Fruit fly (Drosophila melanogaster) whole organism, prepupa: ENCODE results near the gene CG42342.

Experiments used
- Blimp-1 ChIP-seq: fragments of 200-800 bp; sonication (Bioruptor generic); optimal IDR thresholded peaks from 3 replicates; lab custom pipeline; 2017; ENCODE audit warnings: missing biosample characterization, missing genetic modification characterization, mild to moderate bottlenecking, moderate library complexity, missing genetic modification reagents
- CG10631 ChIP-seq: fragments of 200-800 bp; sonication (Bioruptor generic); optimal IDR thresholded peaks from 2 replicates; lab custom pipeline; 2016; ENCODE audit warnings: missing biosample characterization, missing genetic modification characterization
- CG10669 ChIP-seq: fragments of 200-800 bp; sonication (Bioruptor generic); optimal IDR thresholded peaks from 3 replicates; lab custom pipeline; 2018; ENCODE audit warnings: missing biosample characterization, mild to moderate bottlenecking, missing genetic modification characterization, moderate library complexity
- CG11294 ChIP-seq: fragments of 200-800 bp; sonication (Bioruptor generic); IDR thresholded peaks from 2 replicates; pipeline ENCODE4 v1.3.6; 2022; ENCODE audit warnings: missing biosample characterization, missing genetic modification characterization
- CG11762 ChIP-seq: fragments of 200-800 bp; sonication (Bioruptor generic); optimal IDR thresholded peaks from 3 replicates; lab custom pipeline; 2016; ENCODE audit warnings: missing biosample characterization, missing genetic modification characterization; ENCODE audit not compliant: insufficient read depth
- CG11902 ChIP-seq: fragments of 200-800 bp; sonication (Bioruptor generic); optimal IDR thresholded peaks from 3 replicates; lab custom pipeline; 2016; ENCODE audit warnings: missing biosample characterization, missing genetic modification characterization
- CG15336 ChIP-seq: fragments of 200-800 bp; sonication (Bioruptor generic); IDR thresholded peaks from 2 replicates; pipeline ENCODE4 v1.3.6; 2022; ENCODE audit warnings: missing biosample characterization, missing genetic modification characterization
- CG1621 ChIP-seq: fragments of 200-800 bp; sonication (Bioruptor generic); optimal IDR thresholded peaks from 3 replicates; lab custom pipeline; 2018; ENCODE audit warnings: missing biosample characterization, mild to moderate bottlenecking, missing genetic modification characterization
- CG16779 ChIP-seq: fragments of 200-800 bp; sonication (Bioruptor generic); optimal IDR thresholded peaks from 3 replicates; lab custom pipeline; 2017; ENCODE audit warnings: missing biosample characterization, mild to moderate bottlenecking, missing genetic modification characterization
- CG31627 ChIP-seq: fragments of 200-800 bp; sonication (Bioruptor generic); optimal IDR thresholded peaks from 3 replicates; lab custom pipeline; 2016; ENCODE audit warnings: missing biosample characterization, missing genetic modification characterization
- CG32006 ChIP-seq: fragments of 200-800 bp; sonication (Bioruptor generic); optimal IDR thresholded peaks from 3 replicates; lab custom pipeline; 2017; ENCODE audit warnings: missing biosample characterization, mild to moderate bottlenecking, missing genetic modification characterization
- CG34406 ChIP-seq: fragments of 200-800 bp; sonication (Bioruptor generic); optimal IDR thresholded peaks from 3 replicates; lab custom pipeline; 2016; ENCODE audit warnings: missing biosample characterization, missing genetic modification characterization
- CG3919 ChIP-seq: fragments of 200-800 bp; sonication (Bioruptor generic); optimal IDR thresholded peaks from 3 replicates; lab custom pipeline; 2016; ENCODE audit warnings: missing biosample characterization, missing genetic modification characterization
- CG4318 ChIP-seq: fragments of 200-800 bp; sonication (Bioruptor generic); optimal IDR thresholded peaks from 3 replicates; lab custom pipeline; 2017; ENCODE audit warnings: missing biosample characterization, mild to moderate bottlenecking, missing genetic modification characterization
- CG6163 ChIP-seq: fragments of 200-800 bp; sonication (Bioruptor generic); IDR thresholded peaks from 3 replicates; pipeline ENCODE4 v1.3.6; 2022; ENCODE audit warnings: missing biosample characterization, missing genetic modification characterization
- CG6276 ChIP-seq: fragments of 200-800 bp; sonication (Bioruptor generic); optimal IDR thresholded peaks from 2 replicates; lab custom pipeline; 2017; ENCODE audit warnings: missing biosample characterization, mild to moderate bottlenecking, missing genetic modification characterization
- CG6792 ChIP-seq: fragments of 200-800 bp; sonication (Bioruptor generic); optimal IDR thresholded peaks from 3 replicates; lab custom pipeline; 2016; ENCODE audit warnings: missing biosample characterization, missing genetic modification characterization
- CG8119 ChIP-seq: fragments of 200-800 bp; sonication (Bioruptor generic); IDR thresholded peaks from 3 replicates; pipeline ENCODE4 v1.3.6; 2022; ENCODE audit warnings: missing biosample characterization, missing genetic modification characterization
- CG8632 ChIP-seq: fragments of 200-800 bp; sonication (Bioruptor generic); optimal IDR thresholded peaks from 3 replicates; lab custom pipeline; 2016; ENCODE audit warnings: missing biosample characterization, missing genetic modification characterization
- CG9139 ChIP-seq: fragments of 200-800 bp; sonication (Bioruptor generic); optimal IDR thresholded peaks from 3 replicates; lab custom pipeline; 2017; ENCODE audit warnings: missing biosample characterization, mild to moderate bottlenecking, missing genetic modification characterization
- Eip75B ChIP-seq: fragments of 200-800 bp; sonication (Bioruptor generic); optimal IDR thresholded peaks from 3 replicates; lab custom pipeline; 2016; ENCODE audit warnings: missing biosample characterization, missing genetic modification characterization
- Eip93F ChIP-seq: fragments of 200-800 bp; sonication (Bioruptor generic); optimal IDR thresholded peaks from 2 replicates; lab custom pipeline; 2016; ENCODE audit warnings: missing biosample characterization, mild to moderate bottlenecking, missing genetic modification characterization
- Ets21C ChIP-seq: fragments of 200-800 bp; sonication (Bioruptor generic); optimal IDR thresholded peaks from 3 replicates; lab custom pipeline; 2016; ENCODE audit warnings: missing biosample characterization, missing genetic modification characterization
- Ets96B ChIP-seq: fragments of 200-800 bp; optimal IDR thresholded peaks from 2 replicates; lab custom pipeline; 2019; ENCODE audit warnings: missing biosample characterization, mild to moderate bottlenecking, missing genetic modification characterization, moderate library complexity
- Gug ChIP-seq: fragments of 200-800 bp; sonication (Bioruptor generic); IDR thresholded peaks from 2 replicates; pipeline ENCODE4 v1.3.6; 2022; ENCODE audit warnings: missing biosample characterization, missing genetic modification characterization
- Hr38 ChIP-seq: sonication (Bioruptor generic); optimal IDR thresholded peaks from 2 replicates; lab custom pipeline; 2016; ENCODE audit warnings: missing biosample characterization, missing genetic modification characterization
- Hr4 ChIP-seq: fragments of 200-800 bp; sonication (Bioruptor generic); optimal IDR thresholded peaks from 3 replicates; lab custom pipeline; 2016; ENCODE audit warnings: missing biosample characterization, missing genetic modification characterization
- Met ChIP-seq: fragments of 200-800 bp; sonication (Bioruptor generic); optimal IDR thresholded peaks from 3 replicates; lab custom pipeline; 2016; ENCODE audit warnings: missing biosample characterization, missing genetic modification characterization
- OdsH ChIP-seq: fragments of 200-800 bp; sonication (Bioruptor generic); optimal IDR thresholded peaks from 3 replicates; lab custom pipeline; 2016; ENCODE audit warnings: missing biosample characterization, missing genetic modification characterization
- Smox ChIP-seq: fragments of 200-800 bp; sonication (Bioruptor generic); optimal IDR thresholded peaks from 3 replicates; lab custom pipeline; 2016; ENCODE audit warnings: missing biosample characterization, missing genetic modification characterization
- Sox14 ChIP-seq: fragments of 200-800 bp; sonication (Bioruptor generic); optimal IDR thresholded peaks from 3 replicates; lab custom pipeline; 2016; ENCODE audit warnings: missing biosample characterization, missing genetic modification characterization
- Sox15 ChIP-seq: fragments of 200-800 bp; sonication (Bioruptor generic); optimal IDR thresholded peaks from 3 replicates; lab custom pipeline; 2016; ENCODE audit warnings: missing biosample characterization, missing genetic modification characterization
- achi ChIP-seq: fragments of 200-800 bp; sonication (Bioruptor generic); optimal IDR thresholded peaks from 3 replicates; lab custom pipeline; 2016; ENCODE audit warnings: missing biosample characterization, missing genetic modification characterization
- dsx ChIP-seq: fragments of 200-800 bp; optimal IDR thresholded peaks from 3 replicates; lab custom pipeline; 2019; ENCODE audit warnings: missing biosample characterization, mild to moderate bottlenecking, missing genetic modification characterization, moderate library complexity; ENCODE audit not compliant: poor library complexity, severe bottlenecking
- eg ChIP-seq: fragments of 200-800 bp; sonication (Bioruptor generic); IDR thresholded peaks from 3 replicates; pipeline ENCODE4 v1.3.6; 2022; ENCODE audit warnings: missing biosample characterization, missing genetic modification characterization
- esn ChIP-seq: fragments of 200-800 bp; sonication (Bioruptor generic); optimal IDR thresholded peaks from 2 replicates; lab custom pipeline; 2016; ENCODE audit warnings: missing biosample characterization, mild to moderate bottlenecking, missing genetic modification characterization, moderate library complexity
- fd85E ChIP-seq: fragments of 200-800 bp; sonication (Bioruptor generic); optimal IDR thresholded peaks from 3 replicates; lab custom pipeline; 2016; ENCODE audit warnings: missing biosample characterization, missing genetic modification characterization
- fkh ChIP-seq: fragments of 200-800 bp; sonication (Bioruptor generic); optimal IDR thresholded peaks from 3 replicates; lab custom pipeline; 2017; ENCODE audit warnings: missing biosample characterization, mild to moderate bottlenecking, missing genetic modification characterization, moderate library complexity
- net ChIP-seq: fragments of 200-800 bp; sonication (Bioruptor generic); optimal IDR thresholded peaks from 3 replicates; lab custom pipeline; 2016; ENCODE audit warnings: missing biosample characterization, missing genetic modification characterization
- pdm3 ChIP-seq: fragments of 200-800 bp; sonication (Bioruptor generic); optimal IDR thresholded peaks from 3 replicates; lab custom pipeline; 2016; ENCODE audit warnings: missing biosample characterization, missing genetic modification characterization
- salr ChIP-seq, 2 experiments: fragments of 200-800 bp; sonication (Bioruptor generic); optimal IDR thresholded peaks; 3 replicates each; lab custom pipeline; 2016 to 2018; ENCODE audit warnings: missing biosample characterization in 2 of 2, missing genetic modification characterization in 2 of 2, mild to moderate bottlenecking in 1 of 2
- ss ChIP-seq, 2 experiments: fragments of 200-800 bp; sonication (Bioruptor generic); optimal IDR thresholded peaks; 2 replicates in 1 of 2; 3 replicates in 1 of 2; lab custom pipeline; 2017 to 2018; ENCODE audit warnings: mild to moderate bottlenecking in 2 of 2, missing biosample characterization in 2 of 2, missing genetic modification characterization in 2 of 2, moderate library complexity in 1 of 2
- topi ChIP-seq: fragments of 200-800 bp; sonication (Bioruptor generic); optimal IDR thresholded peaks from 3 replicates; lab custom pipeline; 2016; ENCODE audit warnings: missing biosample characterization, missing genetic modification characterization

Gene CG42342

DNA sequence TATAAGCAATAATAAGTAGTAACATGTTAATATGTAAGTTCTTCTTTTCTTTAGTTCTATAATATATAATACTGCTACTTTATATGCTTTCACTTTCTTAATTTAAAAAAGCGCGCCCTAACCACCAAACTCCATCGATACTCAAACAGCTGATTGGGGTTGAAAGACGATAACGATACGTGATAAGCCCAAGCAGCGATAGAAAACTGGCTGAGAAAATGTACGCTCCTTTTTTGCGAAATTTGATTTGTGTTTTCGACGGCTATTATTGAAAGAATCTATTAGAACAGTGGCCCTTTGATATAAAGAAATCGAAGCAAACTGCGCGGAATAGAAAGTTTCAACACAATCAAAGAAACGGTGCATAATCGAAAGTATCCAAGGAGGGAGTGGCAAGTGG lies 46.7 kb upstream of the CG42342 start, which contains the start of gene CG14883:
CG14883 (plus strand) TSS at position 178 of the 400 bp plus-strand sequence.
- TF ChIP-seq ss (GFP tag; optimal IDR thresholded peaks at IDR 0.05; lab: Kevin White, UChicago): no peak
- peak; percentile 97 for TF ChIP-seq Blimp-1 (GFP tag; lab: Kevin White, UChicago)

- no peak for TF ChIP-seq Eip75B (GFP tag; lab: Kevin White, UChicago)
- no peak for TF ChIP-seq CG11294 (GFP tag; lab: Robert Waterston, UW)
- no peak for TF ChIP-seq Ets21C (GFP tag; lab: Kevin White, UChicago)
- no peak for TF ChIP-seq CG11902
- TF ChIP-seq CG34406 (GFP tag; lab: Kevin White, UChicago): no peak
- no peak for TF ChIP-seq Blimp-1 (GFP tag; lab: Kevin White, UChicago)
- TF ChIP-seq Ets96B (tag; lab: Kevin White, UChicago): no peak
- TF ChIP-seq CG6276: no peak
- TF ChIP-seq topi (GFP tag; lab: Kevin White, UChicago): no peak
- TF ChIP-seq pdm3 (GFP tag; lab: Kevin White, UChicago): no peak
- no peak for TF ChIP-seq net
- TF ChIP-seq CG4318 (GFP tag; lab: Kevin White, UChicago): no peak
- TF ChIP-seq CG16779: no peak
- TF ChIP-seq Hr4: no peak
- TF ChIP-seq fkh (GFP tag; lab: Kevin White, UChicago): no peak
- no peak for TF ChIP-seq CG10631 (GFP tag; lab: Kevin White, UChicago)
- no peak for TF ChIP-seq CG31627 (GFP tag; lab: Kevin White, UChicago)
- no peak for TF ChIP-seq Sox15
Observed at dm6 chr3R:16456607-16457006, 46.0 kb upstream of the CG42342 start.

- TF ChIP-seq Smox (GFP tag; lab: Kevin White, UChicago) (no peak), CG4318 (GFP tag; lab: Kevin White, UChicago) (no peak), Eip93F (GFP tag; lab: Kevin White, UChicago) (no peak)
- TF ChIP-seq, all 60 proteins: peak for 0
Observed at dm6 chr3R:16468556-16468955, 34.0 kb upstream of the CG42342 start.

DNA sequence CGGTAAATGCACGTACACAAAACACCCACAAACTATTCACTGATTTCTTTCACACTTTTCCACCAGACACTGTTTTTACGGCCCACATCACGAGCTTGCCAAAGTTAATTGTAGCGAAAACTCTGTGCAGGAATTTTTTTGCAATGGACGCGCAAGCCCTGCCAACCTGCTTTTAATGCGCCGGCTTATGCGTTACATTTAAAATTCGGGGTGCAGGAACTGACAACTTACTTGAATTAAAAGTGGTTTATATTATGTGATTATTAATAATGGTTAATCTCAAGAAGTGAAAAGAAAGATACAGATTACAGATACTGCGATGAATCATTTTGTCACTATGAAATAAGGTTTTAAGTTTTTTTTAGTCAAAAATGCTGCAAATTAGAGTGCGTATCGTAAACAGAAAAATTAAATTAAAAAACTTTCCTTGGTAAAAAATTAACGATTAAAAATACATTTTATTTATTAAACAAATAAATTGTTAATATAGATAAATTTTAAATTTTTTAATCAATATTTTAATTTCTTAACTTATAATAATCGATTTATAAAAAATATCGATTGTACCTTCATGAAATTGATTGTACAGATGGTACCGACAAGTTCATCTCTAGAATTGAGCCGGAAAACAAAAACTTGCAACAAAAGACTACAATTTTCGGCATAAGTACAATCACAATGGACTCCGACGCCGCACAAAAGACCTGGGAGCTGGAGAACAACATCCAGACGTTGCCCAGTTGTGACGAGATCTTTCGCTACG lies 32.9 kb upstream of the CG42342 start, which contains the start of the genes CG42232 and CSN5:
CG42232 (minus strand) TSS at position 163 of the 763 bp plus-strand sequence.
CSN5 (plus strand) TSS at position 599 of the 763 bp plus-strand sequence.
- TF ChIP-seq CG6792 (GFP tag; lab: Kevin White, UChicago) (peak; percentile 57), Sox15 (peak; percentile 54), OdsH (GFP tag; lab: Kevin White, UChicago) (no peak), CG10631 (GFP tag; lab: Kevin White, UChicago) (no peak), Ets96B (tag; lab: Kevin White, UChicago) (no peak), eg (GFP tag; lab: Robert Waterston, UW) (no peak; the same call in 2 of the 3 replicates), Ets21C (GFP tag; lab: Kevin White, UChicago) (no peak), fd85E (no peak), CG8119 (no peak), CG15336 (GFP tag; lab: Robert Waterston, UW) (no peak), CG11762 (GFP tag; lab: Kevin White, UChicago) (peak; percentile 3), Gug (GFP tag; lab: Robert Waterston, UW) (no peak), Smox (GFP tag; lab: Kevin White, UChicago) (no peak), CG3919 (GFP tag; lab: Kevin White, UChicago) (no peak), Hr38 (GFP tag; lab: Kevin White, UChicago) (no peak), CG6163 (GFP tag; lab: Robert Waterston, UW) (peak; percentile 35; the same call in 1 of the 3 replicates), CG32006 (GFP tag; lab: Kevin White, UChicago) (no peak), achi (no peak), dsx (no peak), CG31627 (GFP tag; lab: Kevin White, UChicago) (no peak), salr (GFP tag; optimal IDR thresholded peaks at IDR 0.05; lab: Kevin White, UChicago) (no peak), CG9139 (no peak), CG1621 (tag; lab: Kevin White, UChicago) (no peak), CG10669 (GFP tag; lab: Kevin White, UChicago) (no peak), CG11294 (GFP tag; lab: Robert Waterston, UW) (no peak), Met (GFP tag; lab: Kevin White, UChicago) (no peak), CG11902 (peak; percentile 18), Sox14 (no peak), esn (GFP tag; lab: Kevin White, UChicago) (no peak), CG8632 (no peak)
